Fruit fly (Drosophila melanogaster): ENCODE results near the gene CG4367.
A peak's percentile ranks its signal among the peaks of the same experiment; 100 is the strongest.

The CG4367 gene

dm6 chr3R:20257180-20257936, 47.4 kb downstream of the CG4367 start (continued):
- TF ChIP-seq CG6854 (GFP tag; optimal IDR thresholded peaks at IDR 0.05) (no peak), pfk (GFP tag; optimal IDR thresholded peaks at IDR 0.05) (no peak), CG13296 (GFP tag; optimal IDR thresholded peaks at IDR 0.05) (no peak), pzg (GFP tag; optimal IDR thresholded peaks at IDR 0.05) (no peak), bbx (GFP tag; IDR thresholded peaks at IDR 0.05; ENCODE audit: partially characterized antibody) (no peak), slbo (GFP tag; IDR thresholded peaks at IDR 0.05) (0 out of 2 replicates have a peak, but pooled peaks have one; percentile 12), Doc3 (GFP tag; IDR thresholded peaks at IDR 0.05; ENCODE audit: partially characterized antibody) (no peak), CG11398 (GFP tag; optimal IDR thresholded peaks at IDR 0.05) (no peak), HLHmδ (GFP tag; optimal IDR thresholded peaks at IDR 0.05) (no peak), CHES-1-like (GFP tag; optimal IDR thresholded peaks at IDR 0.05) (no peak), Bgb (GFP tag; IDR thresholded peaks at IDR 0.05; ENCODE audit: partially characterized antibody) (no peak), chinmo (GFP tag; IDR thresholded peaks at IDR 0.05; ENCODE audit: partially characterized antibody) (peak; percentile 90; the same call in 3 of the 4 replicates), CG9932 (GFP tag; IDR thresholded peaks at IDR 0.05) (0 out of 2 replicates have a peak, but pooled peaks have one; percentile 11), bsh (GFP tag; optimal IDR thresholded peaks at IDR 0.05) (peak in 1 of 2 experiments; percentile 54), CG18764 (GFP tag; optimal IDR thresholded peaks at IDR 0.05) (no peak), CG8924 (tag; optimal IDR thresholded peaks at IDR 0.05) (peak; percentile 16), CG6765 (GFP tag; optimal IDR thresholded peaks at IDR 0.05) (no peak), jumu (GFP tag; optimal IDR thresholded peaks at IDR 0.05) (no peak), CG8944 (GFP tag; optimal IDR thresholded peaks at IDR 0.05) (no peak), CG31441 (GFP tag; IDR thresholded peaks at IDR 0.05) (no peak), gsb-n (tag; optimal IDR thresholded peaks at IDR 0.05) (peak; percentile 3), CG7839 (tag; optimal IDR thresholded peaks at IDR 0.05) (no peak), Atf6 (GFP tag; IDR thresholded peaks at IDR 0.05) (0 out of 2 replicates have a peak, but pooled peaks have one; percentile 36), sd (tag; optimal IDR thresholded peaks at IDR 0.05) (peak; percentile 42), CG5245 (GFP tag; optimal IDR thresholded peaks at IDR 0.05) (no peak), CG30020 (tag; optimal IDR thresholded peaks at IDR 0.05) (no peak), CG13287 (GFP tag; IDR thresholded peaks at IDR 0.05; ENCODE audit: partially characterized antibody) (peak; percentile 30), maf-S (GFP tag; optimal IDR thresholded peaks at IDR 0.05) (no peak), sug (tag; optimal IDR thresholded peaks at IDR 0.05) (peak; percentile 12), Nf-YA (GFP tag; IDR thresholded peaks at IDR 0.05) (no peak), CG10366 (GFP tag; IDR thresholded peaks at IDR 0.05) (no peak), CTCF (GFP tag; optimal IDR thresholded peaks at IDR 0.05) (no peak), pum (GFP tag; optimal IDR thresholded peaks at IDR 0.05) (no peak), CG33557 (GFP tag; optimal IDR thresholded peaks at IDR 0.05) (no peak), gce (GFP tag; IDR thresholded peaks at IDR 0.05) (no peak), emc (GFP tag; optimal IDR thresholded peaks at IDR 0.05) (no peak), MTF-1 (GFP tag; optimal IDR thresholded peaks at IDR 0.05; ENCODE audit: borderline replicate concordance) (no peak), lilli (GFP tag; optimal IDR thresholded peaks at IDR 0.05) (no peak), insv (GFP tag; optimal IDR thresholded peaks at IDR 0.05) (no peak), sc (optimal IDR thresholded peaks at IDR 0.05) (no peak), sc (GFP tag; optimal IDR thresholded peaks at IDR 0.05) (no peak), CG9797 (GFP tag; optimal IDR thresholded peaks at IDR 0.05) (no peak), unpg (GFP tag; optimal IDR thresholded peaks at IDR 0.05) (no peak), Rfx (GFP tag; IDR thresholded peaks at IDR 0.05) (peak; percentile 23), CG7357 (GFP tag; IDR thresholded peaks at IDR 0.05) (no peak), ttk (GFP tag; IDR thresholded peaks at IDR 0.05) (no peak), CG17359 (tag; optimal IDR thresholded peaks at IDR 0.05) (peak; percentile 5), HmgD (GFP tag; optimal IDR thresholded peaks at IDR 0.05) (no peak), CG11695 (GFP tag; IDR thresholded peaks at IDR 0.05) (no peak), CG4617 (GFP tag; optimal IDR thresholded peaks at IDR 0.05; ENCODE audit: borderline replicate concordance) (no peak)
